ENCODE assay signal across 5 fruit fly cellular contexts in the genomic region with DNA sequence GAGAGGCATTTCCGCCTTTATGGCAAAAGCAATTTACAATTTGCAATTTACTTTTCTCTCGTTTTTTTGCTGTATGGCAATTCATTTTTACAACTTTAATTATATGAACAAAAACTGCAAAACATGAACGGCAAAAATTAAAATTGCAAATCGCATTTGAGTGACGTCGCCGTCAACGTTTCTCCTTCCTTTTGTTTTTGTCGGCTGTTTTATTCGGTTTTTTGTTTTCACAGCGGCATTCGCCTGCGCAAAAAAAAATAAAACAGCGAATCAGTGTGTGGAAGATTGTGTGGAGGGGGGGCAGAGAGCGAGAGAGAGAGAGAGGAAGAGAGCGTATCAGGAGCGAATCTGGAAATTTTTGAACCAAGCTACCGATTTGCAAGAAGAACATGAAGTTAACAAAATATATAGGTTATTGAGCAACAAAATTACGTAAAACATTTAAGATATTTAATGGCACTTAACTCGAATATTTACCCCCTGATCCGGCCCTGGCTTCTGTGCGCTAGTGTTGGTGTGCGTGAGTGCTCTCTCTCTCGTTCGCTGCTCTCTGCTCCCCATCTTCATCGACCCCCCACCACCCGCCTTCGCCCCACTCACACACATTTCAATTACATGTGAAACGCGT.
TF ChIP-seq lines count a peak whose summit lies in the region.

No protein-coding gene starts in this region.

TF ChIP-seq in whole organism, adult, 20 proteins besides CTCF, POLR2A, EP300 and RAD21 (continued from another document):
- TF ChIP-seq CG5204 (GFP tag; optimal IDR thresholded peaks at IDR 0.05; lab: Kevin White, UChicago) (peak; percentile 88), Hr96 (GFP tag; optimal IDR thresholded peaks at IDR 0.05; lab: Kevin White, UChicago) (peak; percentile 97), CG11617 (GFP tag; optimal IDR thresholded peaks at IDR 0.05; lab: Kevin White, UChicago) (peak; percentile 94), tj (GFP tag; optimal IDR thresholded peaks at IDR 0.05; lab: Kevin White, UChicago) (peak; percentile 81), Clk (GFP tag; optimal IDR thresholded peaks at IDR 0.05; lab: Kevin White, UChicago) (peak; percentile 81)

TF ChIP-seq in whole organism, embryonic, 481 proteins besides CTCF, POLR2A, EP300 and RAD21 (continued from another document and continues in another):
- TF ChIP-seq Sox100B (GFP tag; optimal IDR thresholded peaks at IDR 0.05; lab: Kevin White, UChicago) (peak; percentile 95), tap (tag; optimal IDR thresholded peaks at IDR 0.05; lab: Kevin White, UChicago) (peak; percentile 97), CG3065 (GFP tag; optimal IDR thresholded peaks at IDR 0.05; lab: Kevin White, UChicago) (peak; percentile 96), CG43689 (GFP tag; IDR thresholded peaks at IDR 0.05; lab: Robert Waterston, UW) (peak; percentile 98), H2.0 (GFP tag; IDR thresholded peaks at IDR 0.05; lab: Robert Waterston, UW) (peak; percentile 99), bigmax (GFP tag; optimal IDR thresholded peaks at IDR 0.05; lab: Kevin White, UChicago) (peak; percentile 78), CG12391 (tag; optimal IDR thresholded peaks at IDR 0.05; lab: Kevin White, UChicago) (peak; percentile 98), CG7928 (GFP tag; optimal IDR thresholded peaks at IDR 0.05; lab: Kevin White, UChicago) (peak; percentile 84), slbo (GFP tag; IDR thresholded peaks at IDR 0.05; lab: Robert Waterston, UW) (peak; percentile 100), Mrtf (GFP tag; IDR thresholded peaks at IDR 0.05; lab: Robert Waterston, UW) (peak; percentile 99), kay (GFP tag; optimal IDR thresholded peaks at IDR 0.05; lab: Kevin White, UChicago) (peak; percentile 98), Oaz (GFP tag; IDR thresholded peaks at IDR 0.05; lab: Robert Waterston, UW) (peak; percentile 98), gcm2 (GFP tag; optimal IDR thresholded peaks at IDR 0.05; lab: Kevin White, UChicago) (peak; percentile 98), corto (GFP tag; optimal IDR thresholded peaks at IDR 0.05; lab: Kevin White, UChicago) (peak; percentile 93), CG9437 (GFP tag; optimal IDR thresholded peaks at IDR 0.05; lab: Kevin White, UChicago) (peak; percentile 91), Stat92E (GFP tag; optimal IDR thresholded peaks at IDR 0.05; lab: Kevin White, UChicago) (peak in 1 of 3 experiments; percentile 94), Blimp-1 (GFP tag; optimal IDR thresholded peaks at IDR 0.05; lab: Kevin White, UChicago) (peak; percentile 96), Ets65A (GFP tag; lab: Kevin White, UChicago) (peak; percentile 100), Hr51 (GFP tag; optimal IDR thresholded peaks at IDR 0.05; lab: Kevin White, UChicago) (peak; percentile 97 to 98), hb (GFP tag; IDR thresholded peaks at IDR 0.05; lab: Robert Waterston, UW; ENCODE audit: partially characterized antibody) (peak; percentile 72; the same call in 2 of the 3 replicates), sob (GFP tag; IDR thresholded peaks at IDR 0.05; lab: Robert Waterston, UW) (peak; percentile 100), Mad (GFP tag; optimal IDR thresholded peaks at IDR 0.05; lab: Kevin White, UChicago) (peak; percentile 98), onecut (GFP tag; IDR thresholded peaks at IDR 0.05; lab: Robert Waterston, UW) (peak; percentile 97), Lpt (GFP tag; optimal IDR thresholded peaks at IDR 0.05; lab: Kevin White, UChicago) (no peak), sd (tag; optimal IDR thresholded peaks at IDR 0.05; lab: Kevin White, UChicago) (peak; percentile 96), CG10431 (GFP tag; optimal IDR thresholded peaks at IDR 0.05; lab: Kevin White, UChicago) (peak; percentile 90), Poxn (GFP tag; IDR thresholded peaks at IDR 0.05; lab: Robert Waterston, UW) (peak; percentile 98), Lim3 (GFP tag; IDR thresholded peaks at IDR 0.05; lab: Robert Waterston, UW) (peak; percentile 94), CG34422 (GFP tag; IDR thresholded peaks at IDR 0.05; lab: Robert Waterston, UW) (peak; percentile 99)

TF ChIP-seq in whole organism, prepupa, 60 proteins besides CTCF, POLR2A, EP300 and RAD21 (continued from another document and continues in another):
- TF ChIP-seq Hr38 (GFP tag; optimal IDR thresholded peaks at IDR 0.05; lab: Kevin White, UChicago) (peak; percentile 89), pdm3 (GFP tag; optimal IDR thresholded peaks at IDR 0.05; lab: Kevin White, UChicago) (peak; percentile 100), CG8119 (GFP tag; IDR thresholded peaks at IDR 0.05; lab: Robert Waterston, UW) (peak; percentile 99), CG6792 (GFP tag; optimal IDR thresholded peaks at IDR 0.05; lab: Kevin White, UChicago) (peak; percentile 100), net (GFP tag; optimal IDR thresholded peaks at IDR 0.05; lab: Kevin White, UChicago) (peak; percentile 99), CG15336 (GFP tag; IDR thresholded peaks at IDR 0.05; lab: Robert Waterston, UW) (peak; percentile 99), lz (GFP tag; optimal IDR thresholded peaks at IDR 0.05; lab: Kevin White, UChicago) (peak; percentile 100), cyc (GFP tag; optimal IDR thresholded peaks at IDR 0.05; lab: Kevin White, UChicago) (peak; percentile 99), topi (GFP tag; optimal IDR thresholded peaks at IDR 0.05; lab: Kevin White, UChicago) (peak; percentile 99), Eip78C (GFP tag; lab: Kevin White, UChicago) (peak; percentile 100), ss (GFP tag; optimal IDR thresholded peaks at IDR 0.05; lab: Kevin White, UChicago) (peak; percentile 100), esn (GFP tag; optimal IDR thresholded peaks at IDR 0.05; lab: Kevin White, UChicago) (peak; percentile 100), CG31627 (GFP tag; optimal IDR thresholded peaks at IDR 0.05; lab: Kevin White, UChicago) (peak; percentile 99), Hr4 (GFP tag; optimal IDR thresholded peaks at IDR 0.05; lab: Kevin White, UChicago) (peak; percentile 100), CG6854 (GFP tag; optimal IDR thresholded peaks at IDR 0.05; lab: Kevin White, UChicago) (peak; percentile 99), Smox (GFP tag; optimal IDR thresholded peaks at IDR 0.05; lab: Kevin White, UChicago) (peak; percentile 99), spab (GFP tag; optimal IDR thresholded peaks at IDR 0.05; lab: Kevin White, UChicago) (peak; percentile 99), dac (GFP tag; optimal IDR thresholded peaks at IDR 0.05; lab: Kevin White, UChicago) (peak; percentile 99), Eip75B (GFP tag; optimal IDR thresholded peaks at IDR 0.05; lab: Kevin White, UChicago) (peak; percentile 100), Gug (GFP tag; IDR thresholded peaks at IDR 0.05; lab: Robert Waterston, UW) (peak; percentile 99), Met (GFP tag; optimal IDR thresholded peaks at IDR 0.05; lab: Kevin White, UChicago) (peak; percentile 99), CG4318 (GFP tag; optimal IDR thresholded peaks at IDR 0.05; lab: Kevin White, UChicago) (peak; percentile 99), salr (GFP tag; optimal IDR thresholded peaks at IDR 0.05; lab: Kevin White, UChicago) (peak; percentile 99), CG8319 (GFP tag; optimal IDR thresholded peaks at IDR 0.05; lab: Kevin White, UChicago) (peak; percentile 99), CG11902 (GFP tag; optimal IDR thresholded peaks at IDR 0.05; lab: Kevin White, UChicago) (peak; percentile 100), Hr39 (GFP tag; optimal IDR thresholded peaks at IDR 0.05; lab: Kevin White, UChicago) (peak; percentile 99), Ets96B (tag; optimal IDR thresholded peaks at IDR 0.05; lab: Kevin White, UChicago) (peak; percentile 99), CG34406 (GFP tag; optimal IDR thresholded peaks at IDR 0.05; lab: Kevin White, UChicago) (peak; percentile 99), OdsH (GFP tag; optimal IDR thresholded peaks at IDR 0.05; lab: Kevin White, UChicago) (peak; percentile 100), CG9139 (GFP tag; optimal IDR thresholded peaks at IDR 0.05; lab: Kevin White, UChicago) (peak; percentile 99), vri (GFP tag; optimal IDR thresholded peaks at IDR 0.05; lab: Kevin White, UChicago) (peak; percentile 99)

TF ChIP-seq in whole organism, pupa, 21 proteins besides CTCF, POLR2A, EP300 and RAD21 (continued from another document):
- TF ChIP-seq CG9948 (tag; optimal IDR thresholded peaks at IDR 0.05; lab: Kevin White, UChicago) (peak; percentile 99), CG13204 (GFP tag; optimal IDR thresholded peaks at IDR 0.05; lab: Kevin White, UChicago) (peak; percentile 98), CG17806 (tag; optimal IDR thresholded peaks at IDR 0.05; lab: Kevin White, UChicago) (peak; percentile 99), CG10348 (GFP tag; IDR thresholded peaks at IDR 0.05; lab: Robert Waterston, UW) (peak; percentile 98)

TF ChIP-seq in whole organism, wandering third instar larva, 38 proteins besides CTCF, POLR2A, EP300 and RAD21 (continued from another document):
- no peak for TF ChIP-seq dl (GFP tag; optimal IDR thresholded peaks at IDR 0.05; lab: Kevin White, UChicago; ENCODE audit: insufficient read depth in 1 of 2, partially characterized antibody in 2 of 2)
- peak; percentile 98 for TF ChIP-seq tai (GFP tag; optimal IDR thresholded peaks at IDR 0.05; lab: Kevin White, UChicago)
- TF ChIP-seq Mio (GFP tag; optimal IDR thresholded peaks at IDR 0.05; lab: Kevin White, UChicago), result peak; percentile 92
- peak; percentile 98 for TF ChIP-seq GATAd (GFP tag; optimal IDR thresholded peaks at IDR 0.05; lab: Kevin White, UChicago)
- TF ChIP-seq pan (optimal IDR thresholded peaks at IDR 0.05; lab: Kevin White, UChicago), result no peak
- peak; percentile 99 for TF ChIP-seq Sp1 (GFP tag; optimal IDR thresholded peaks at IDR 0.05; lab: Kevin White, UChicago)
- TF ChIP-seq h (GFP tag; optimal IDR thresholded peaks at IDR 0.05; lab: Kevin White, UChicago), result peak; percentile 100
- peak; percentile 100 for TF ChIP-seq rgr (GFP tag; optimal IDR thresholded peaks at IDR 0.05; lab: Kevin White, UChicago)
- TF ChIP-seq Hr83 (GFP tag; optimal IDR thresholded peaks at IDR 0.05; lab: Kevin White, UChicago; ENCODE audit: poor library complexity, severe bottlenecking), result peak; percentile 95
- TF ChIP-seq Vsx2 (GFP tag; optimal IDR thresholded peaks at IDR 0.05; lab: Kevin White, UChicago; ENCODE audit: partially characterized antibody), result peak; percentile 70
- peak; percentile 99 for TF ChIP-seq CG9705 (GFP tag; optimal IDR thresholded peaks at IDR 0.05; lab: Kevin White, UChicago)
- peak; percentile 99 for TF ChIP-seq dmrt93B (GFP tag; optimal IDR thresholded peaks at IDR 0.05; lab: Kevin White, UChicago)
- no peak for TF ChIP-seq Myc (optimal IDR thresholded peaks at IDR 0.05; lab: Kevin White, UChicago)
- TF ChIP-seq dsf (GFP tag; optimal IDR thresholded peaks at IDR 0.05; lab: Kevin White, UChicago; ENCODE audit: borderline replicate concordance), result peak; percentile 95
- TF ChIP-seq Abd-B (GFP tag; optimal IDR thresholded peaks at IDR 0.05; lab: Kevin White, UChicago), result no peak
- peak; percentile 95 for TF ChIP-seq brk (GFP tag; optimal IDR thresholded peaks at IDR 0.05; lab: Kevin White, UChicago)
- TF ChIP-seq ey (GFP tag; optimal IDR thresholded peaks at IDR 0.05; lab: Kevin White, UChicago), result peak; percentile 100
- peak; percentile 99 for TF ChIP-seq woc (GFP tag; optimal IDR thresholded peaks at IDR 0.05; lab: Kevin White, UChicago)
- TF ChIP-seq Hr78 (GFP tag; optimal IDR thresholded peaks at IDR 0.05; lab: Kevin White, UChicago), result no peak
- peak; percentile 98 for TF ChIP-seq sage (GFP tag; optimal IDR thresholded peaks at IDR 0.05; lab: Kevin White, UChicago)
